Worm (Caenorhabditis elegans) whole organism, midembryonic: ENCODE measurements around the gene Y82E9BR.3.

ENCODE experiments used
- flt-1 ChIP-seq: fragments of 200-800 bp; sonication (Bioruptor generic); IDR thresholded peaks from 2 replicates; pipeline ENCODE4 v1.3.6; 2022; ENCODE audit warnings: missing genetic modification characterization, missing compliant biosample characterization
- tab-1 ChIP-seq: fragments of 200-800 bp; sonication (Bioruptor generic); IDR thresholded peaks from 2 replicates; pipeline ENCODE4 v1.3.6; 2022; ENCODE audit warnings: missing genetic modification characterization, missing compliant biosample characterization
- ztf-23 ChIP-seq: fragments of 200-800 bp; sonication (Bioruptor generic); IDR thresholded peaks from 2 replicates; pipeline ENCODE4 v1.3.6; 2022; ENCODE audit warnings: missing genetic modification reagents, missing genetic modification characterization, missing compliant biosample characterization
- ztf-29 ChIP-seq: fragments of 200-800 bp; sonication (Bioruptor generic); IDR thresholded peaks from 2 replicates; pipeline ENCODE4 v1.3.6; 2022; ENCODE audit warnings: missing genetic modification reagents, missing genetic modification characterization, missing compliant biosample characterization

- TF ChIP-seq ztf-23 (GFP tag; lab: Robert Waterston, UW) (no peak), tab-1 (GFP tag; lab: Robert Waterston, UW) (no peak), flt-1 (no peak), ztf-29 (no peak)
Measured at ce11 chrIII:1384092-1384491, 34.9 kb upstream of the Y82E9BR.3 start, which contains the start of the genes fbxa-138 and Y82E9BR.5.
